Worm (Caenorhabditis elegans) whole organism, L2 larva: ENCODE measurements around the gene mppb-1.

Experiments
- ZK546.5 ChIP-seq: sonication (generic microtip); optimal IDR thresholded peaks from 2 replicates; lab custom pipeline; 2017; ENCODE audit warnings: missing biosample characterization, missing genetic modification characterization
- blmp-1 ChIP-seq: sonication (generic microtip); optimal IDR thresholded peaks from 2 replicates; lab custom pipeline; 2017; ENCODE audit warnings: missing genetic modification characterization, mild to moderate bottlenecking, missing compliant biosample characterization, antibody characterized with exemption, moderate library complexity; ENCODE audit not compliant: insufficient read depth
- crh-2 ChIP-seq: sonication (generic microtip); optimal IDR thresholded peaks from 2 replicates; lab custom pipeline; 2017; ENCODE audit warnings: missing biosample characterization, missing genetic modification characterization
- fos-1 ChIP-seq: fragments of 150-350 bp; optimal IDR thresholded peaks from 2 replicates; lab custom pipeline; 2014; ENCODE audit warnings: missing biosample characterization, missing genetic modification characterization
- lin-39 ChIP-seq: fragments of 150-350 bp; optimal IDR thresholded peaks from 2 replicates; lab custom pipeline; 2014; ENCODE audit warnings: missing biosample characterization, missing genetic modification reagents, missing genetic modification characterization
- mab-5 ChIP-seq: fragments of 150-350 bp; optimal IDR thresholded peaks from 2 replicates; lab custom pipeline; 2014; ENCODE audit warnings: missing biosample characterization, missing genetic modification characterization
- nhr-77 ChIP-seq: fragments of 150-350 bp; optimal IDR thresholded peaks from 2 replicates; lab custom pipeline; 2014; ENCODE audit warnings: missing biosample characterization, missing genetic modification characterization
- skn-1 ChIP-seq: sonication (generic microtip); optimal IDR thresholded peaks from 2 replicates; lab custom pipeline; 2017; ENCODE audit warnings: missing biosample characterization, missing genetic modification characterization
- snpc-4 ChIP-seq: fragments of 150-350 bp; optimal IDR thresholded peaks from 2 replicates; lab custom pipeline; 2014; ENCODE audit warnings: missing biosample characterization, missing genetic modification characterization
- unc-55 ChIP-seq: fragments of 150-350 bp; sonication (generic microtip); optimal IDR thresholded peaks from 3 replicates; lab custom pipeline; 2014; ENCODE audit warnings: missing biosample characterization, missing genetic modification reagents, missing genetic modification characterization

ce11 chrIV:9112019-9112418 lies 37.5 kb downstream of the mppb-1 start:
- TF ChIP-seq mab-5 (tag; lab: Kevin White, UChicago) (no peak), crh-2 (tag; lab: Kevin White, UChicago) (no peak), snpc-4 (tag; lab: Kevin White, UChicago) (no peak), fos-1 (tag; lab: Kevin White, UChicago) (peak; percentile 93), blmp-1 (peak; percentile 76), lin-39 (tag; lab: Kevin White, UChicago) (no peak), ZK546.5 (tag; lab: Kevin White, UChicago) (no peak), unc-55 (GFP tag; lab: Kevin White, UChicago) (no peak), nhr-77 (tag; lab: Kevin White, UChicago) (no peak), skn-1 (tag; lab: Kevin White, UChicago) (no peak)
